Worm (Caenorhabditis elegans) whole organism, L3 larva: ENCODE measurements around the gene ubxn-5.
"Not testable (repeated sequence)": the region's sequence is repeated elsewhere in the genome, so short reads cannot be mapped to it uniquely, and the experiment has no call there.

Source experiments
- ceh-82 ChIP-seq: fragments of 150-350 bp; optimal IDR thresholded peaks from 2 replicates; lab custom pipeline; 2014; ENCODE audit warnings: missing biosample characterization, missing genetic modification characterization
- egl-27 ChIP-seq: sonication (generic microtip); optimal IDR thresholded peaks from 4 replicates; lab custom pipeline; 2017; ENCODE audit warnings: missing biosample characterization, missing genetic modification reagents, missing genetic modification characterization
- fkh-10 ChIP-seq: sonication (generic microtip); optimal IDR thresholded peaks from 2 replicates; lab custom pipeline; 2017; ENCODE audit warnings: missing biosample characterization, missing genetic modification reagents, missing genetic modification characterization
- snpc-4 ChIP-seq: fragments of 150-350 bp; optimal IDR thresholded peaks from 2 replicates; lab custom pipeline; 2014; ENCODE audit warnings: missing biosample characterization, missing genetic modification characterization

DNA sequence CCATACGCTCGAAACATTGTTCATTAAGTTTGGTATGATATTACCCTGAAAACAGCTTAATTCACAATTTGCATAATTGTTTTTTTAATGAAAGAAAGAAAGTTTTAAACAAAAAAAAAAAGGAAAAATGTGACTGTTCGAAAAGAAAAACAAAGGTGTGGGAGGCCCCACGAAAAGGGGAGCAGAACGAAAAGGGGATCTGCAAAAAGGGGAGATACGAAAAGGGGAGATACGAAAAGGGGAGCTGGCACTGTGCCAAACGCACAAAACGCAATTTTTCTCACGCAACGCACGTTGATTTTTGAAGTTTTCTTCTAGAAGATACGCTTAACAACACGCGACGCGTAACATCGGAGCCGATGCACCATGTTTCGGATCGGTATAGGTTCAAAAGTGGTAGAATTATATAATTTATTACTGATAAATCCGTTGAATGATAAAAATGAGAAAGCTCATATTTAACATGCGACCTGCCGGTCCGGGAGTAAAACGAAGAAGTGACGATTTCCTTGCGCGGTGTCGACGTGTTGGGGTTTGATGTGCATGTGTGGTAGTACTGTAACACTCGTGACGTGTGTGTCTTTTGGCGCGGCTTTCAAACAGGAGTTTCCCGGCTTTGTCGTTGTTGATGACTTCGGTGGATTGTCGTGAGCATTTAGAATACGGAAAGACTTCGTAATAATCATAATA, 13.4 kb upstream of the ubxn-5 start, which contains the start of gene nrde-2:
- not testable (repeated sequence) for TF ChIP-seq ceh-82 (tag; lab: Kevin White, UChicago); fkh-10; egl-27 (tag; lab: Kevin White, UChicago); snpc-4
